Fruit fly (Drosophila melanogaster) whole organism, adult: ENCODE measurements around the gene CG34043.

Source experiments
- CG11617 ChIP-seq: fragments of 200-800 bp; sonication (Bioruptor generic); optimal IDR thresholded peaks from 2 replicates; lab custom pipeline; 2017; ENCODE audit warnings: mild to moderate bottlenecking, missing biosample characterization, missing genetic modification reagents, missing genetic modification characterization
- CG1620 ChIP-seq: fragments of 200-800 bp; sonication (Bioruptor generic); optimal IDR thresholded peaks from 2 replicates; lab custom pipeline; 2016; ENCODE audit warnings: missing biosample characterization, missing genetic modification characterization
- Hr96 ChIP-seq: fragments of 200-800 bp; sonication (Bioruptor generic); optimal IDR thresholded peaks from 2 replicates; lab custom pipeline; 2016; ENCODE audit warnings: missing biosample characterization, missing genetic modification characterization
- bab1 ChIP-seq: fragments of 200-800 bp; sonication (Bioruptor generic); optimal IDR thresholded peaks from 3 replicates; lab custom pipeline; 2019; ENCODE audit warnings: missing biosample characterization, mild to moderate bottlenecking, missing genetic modification characterization, moderate library complexity
- cnc ChIP-seq, 2 experiments: fragments of >200 bp; optimal IDR thresholded peaks; 2 replicates each; lab custom pipeline; 2017
- kay ChIP-seq: fragments of 200-800 bp; sonication (Bioruptor generic); peaks from one replicate; lab custom pipeline; 2016; ENCODE audit warnings: missing biosample characterization, missing genetic modification characterization, borderline replicate concordance
- pad ChIP-seq: fragments of 200-800 bp; sonication (Bioruptor generic); optimal IDR thresholded peaks from 3 replicates; lab custom pipeline; 2017; ENCODE audit warnings: missing biosample characterization, missing genetic modification characterization, mild to moderate bottlenecking, moderate library complexity, missing genetic modification reagents
- tj ChIP-seq: fragments of 200-800 bp; sonication (Bioruptor generic); optimal IDR thresholded peaks from 3 replicates; lab custom pipeline; 2017; ENCODE audit warnings: missing biosample characterization, mild to moderate bottlenecking, missing genetic modification characterization, moderate library complexity
- toe ChIP-seq: fragments of 200-800 bp; sonication (Bioruptor generic); optimal IDR thresholded peaks from 2 replicates; lab custom pipeline; 2016; ENCODE audit warnings: missing biosample characterization, missing genetic modification characterization

DNA sequence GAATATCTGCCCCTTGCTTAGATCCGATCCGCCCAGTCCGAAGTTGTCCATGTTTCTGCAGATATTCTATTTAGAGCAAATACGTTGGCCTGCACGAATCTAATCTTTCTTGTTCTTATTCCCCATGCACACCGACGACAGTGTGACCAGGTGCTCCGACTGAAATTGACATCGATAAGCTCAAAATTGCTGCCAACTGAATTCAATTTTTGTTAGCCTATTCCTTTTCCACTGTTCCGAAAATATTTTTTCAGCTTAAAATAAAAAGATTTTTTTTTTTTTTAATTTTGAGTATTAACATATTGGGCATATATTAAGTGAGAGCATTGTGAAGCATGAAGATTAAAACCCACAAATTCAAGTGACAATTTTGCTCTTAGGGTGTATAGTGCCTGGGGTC, 23.1 kb upstream of the CG34043 start, which contains the start of gene nmd:
- no peak for TF ChIP-seq pad
- peak; percentile 61 for TF ChIP-seq bab1 (GFP tag; lab: Kevin White, UChicago)
- TF ChIP-seq cnc (optimal IDR thresholded peaks at IDR 0.05; lab: Kevin White, UChicago): no peak
- TF ChIP-seq CG1620 (GFP tag; lab: Kevin White, UChicago): no peak
- no peak for TF ChIP-seq Hr96 (GFP tag; lab: Kevin White, UChicago)
- no peak for TF ChIP-seq tj (GFP tag; lab: Kevin White, UChicago)
- no peak for TF ChIP-seq toe (GFP tag; lab: Kevin White, UChicago)
- TF ChIP-seq kay: peak; percentile 67
- no peak for TF ChIP-seq CG11617 (GFP tag; lab: Kevin White, UChicago)
